Worm (Caenorhabditis elegans) whole organism, young adult: Measurements from ENCODE around the gene W01D2.3.

ENCODE experiments used
- C06A6.2 ChIP-seq: fragments of 200-800 bp; sonication (Bioruptor generic); conservative IDR thresholded peaks from 2 replicates; pipeline ENCODE4 v1.3.6; 2022; ENCODE audit warnings: missing genetic modification characterization, missing compliant biosample characterization
- C17E4.6 ChIP-seq: fragments of 200-800 bp; sonication (Bioruptor generic); IDR thresholded peaks from 2 replicates; pipeline ENCODE4 v1.3.6; 2022; ENCODE audit warnings: missing genetic modification reagents, missing genetic modification characterization, missing compliant biosample characterization
- D2030.7 ChIP-seq: fragments of 200-800 bp; sonication (Bioruptor generic); IDR thresholded peaks from 2 replicates; pipeline ENCODE4 v1.3.6; 2022; ENCODE audit warnings: missing genetic modification reagents, missing genetic modification characterization, missing compliant biosample characterization
- F10E7.11 ChIP-seq: sonication (generic microtip); optimal IDR thresholded peaks from 2 replicates; lab custom pipeline; 2017; ENCODE audit warnings: mild to moderate bottlenecking, missing genetic modification characterization, moderate library complexity, missing compliant biosample characterization
- F22D6.2 ChIP-seq: sonication (generic microtip); optimal IDR thresholded peaks from 2 replicates; lab custom pipeline; 2016; ENCODE audit warnings: mild to moderate bottlenecking, missing genetic modification characterization, missing compliant biosample characterization
- F33H1.4 ChIP-seq: fragments of 200-800 bp; sonication (Bioruptor generic); IDR thresholded peaks from 2 replicates; pipeline ENCODE4 v1.3.6; 2022; ENCODE audit warnings: missing genetic modification reagents, missing genetic modification characterization, missing compliant biosample characterization
- F39B2.1 ChIP-seq: fragments of 200-800 bp; sonication (Bioruptor generic); IDR thresholded peaks from 2 replicates; pipeline ENCODE4 v1.3.6; 2022; ENCODE audit warnings: missing genetic modification reagents, missing genetic modification characterization, missing compliant biosample characterization
- F49E8.2 ChIP-seq: sonication (generic microtip); optimal IDR thresholded peaks from 3 replicates; lab custom pipeline; 2017; ENCODE audit warnings: missing genetic modification characterization, mild to moderate bottlenecking, missing compliant biosample characterization, antibody characterized with exemption, moderate library complexity; ENCODE audit not compliant: insufficient read depth
- F52B5.7 ChIP-seq: sonication (generic microtip); optimal IDR thresholded peaks from 2 replicates; lab custom pipeline; 2016; ENCODE audit warnings: mild to moderate bottlenecking, missing genetic modification characterization, missing compliant biosample characterization
- F55B11.4 ChIP-seq: sonication (generic microtip); optimal IDR thresholded peaks from 2 replicates; lab custom pipeline; 2016; ENCODE audit warnings: missing compliant biosample characterization, missing genetic modification characterization, borderline replicate concordance; ENCODE audit not compliant: insufficient read depth
- K12H6.12 ChIP-seq: fragments of 200-800 bp; sonication (Bioruptor generic); optimal IDR thresholded peaks from 2 replicates; lab custom pipeline; 2018; ENCODE audit warnings: mild to moderate bottlenecking, missing genetic modification characterization, missing compliant biosample characterization
- T26A5.8 ChIP-seq: sonication (generic microtip); optimal IDR thresholded peaks from 2 replicates; lab custom pipeline; 2016; ENCODE audit warnings: missing genetic modification characterization, missing compliant biosample characterization
- Y53G8AR.9 ChIP-seq: fragments of 200-800 bp; sonication (Bioruptor generic); conservative IDR thresholded peaks from 2 replicates; pipeline ENCODE4 v1.3.6; 2022; ENCODE audit warnings: missing genetic modification reagents, missing genetic modification characterization, missing compliant biosample characterization
- Y79H2A.3 ChIP-seq: fragments of 200-800 bp; sonication (Bioruptor generic); conservative IDR thresholded peaks from 2 replicates; pipeline ENCODE4 v1.3.6; 2022; ENCODE audit warnings: missing genetic modification reagents, missing genetic modification characterization, missing compliant biosample characterization
- Y95B8A.8 ChIP-seq: fragments of 200-800 bp; sonication (Bioruptor generic); IDR thresholded peaks from 2 replicates; pipeline ENCODE4 v1.3.6; 2022; ENCODE audit warnings: missing genetic modification reagents, missing genetic modification characterization, missing compliant biosample characterization
- akir-1 ChIP-seq: fragments of 200-800 bp; sonication (Bioruptor generic); optimal IDR thresholded peaks from 2 replicates; lab custom pipeline; 2018; ENCODE audit warnings: mild to moderate bottlenecking, missing genetic modification characterization, moderate library complexity, missing compliant biosample characterization
- aptf-3 ChIP-seq: fragments of 200-800 bp; sonication (Bioruptor generic); IDR thresholded peaks from 2 replicates; pipeline ENCODE4 v1.3.6; 2022; ENCODE audit warnings: missing genetic modification characterization, missing compliant biosample characterization
- bed-1 ChIP-seq: fragments of 200-800 bp; sonication (Bioruptor generic); IDR thresholded peaks from 2 replicates; pipeline ENCODE4 v1.3.6; 2022; ENCODE audit warnings: missing genetic modification reagents, missing genetic modification characterization, missing compliant biosample characterization
- ccch-3 ChIP-seq: fragments of 200-800 bp; sonication (Bioruptor generic); optimal IDR thresholded peaks from 2 replicates; lab custom pipeline; 2018; ENCODE audit warnings: mild to moderate bottlenecking, missing genetic modification characterization, missing compliant biosample characterization
- cebp-1 ChIP-seq, 2 experiments: fragments of 200-800 bp in 1 of 2; sonication (Bioruptor generic) in 1 of 2; sonication (generic microtip) in 1 of 2; IDR thresholded peaks in 1 of 2; optimal IDR thresholded peaks in 1 of 2; 2 replicates each; pipeline versions ENCODE4 v1.3.6 to Lab custom; 2017 to 2022; ENCODE audit warnings: missing compliant biosample characterization in 2 of 2, missing genetic modification characterization in 2 of 2, mild to moderate bottlenecking in 1 of 2, missing genetic modification reagents in 1 of 2, moderate library complexity in 1 of 2
- ceh-79 ChIP-seq: sonication (generic microtip); optimal IDR thresholded peaks from 2 replicates; lab custom pipeline; 2017; ENCODE audit warnings: mild to moderate bottlenecking, missing genetic modification characterization, missing compliant biosample characterization
- chd-7 ChIP-seq: sonication (generic microtip); optimal IDR thresholded peaks from 2 replicates; lab custom pipeline; 2016; ENCODE audit warnings: mild to moderate bottlenecking, missing genetic modification characterization, moderate library complexity, missing compliant biosample characterization
- dox-1 ChIP-seq: fragments of 200-800 bp; sonication (Bioruptor generic); IDR thresholded peaks from 2 replicates; pipeline ENCODE4 v1.3.6; 2022; ENCODE audit warnings: missing genetic modification reagents, missing genetic modification characterization, missing compliant biosample characterization
- dpff-1 ChIP-seq: sonication (generic microtip); optimal IDR thresholded peaks from 2 replicates; lab custom pipeline; 2017; ENCODE audit warnings: mild to moderate bottlenecking, missing genetic modification characterization, missing compliant biosample characterization
- efl-1 ChIP-seq: fragments of 150-350 bp; optimal IDR thresholded peaks from 2 replicates; lab custom pipeline; 2014; ENCODE audit warnings: missing biosample characterization, missing genetic modification reagents, missing genetic modification characterization
- egl-44 ChIP-seq: fragments of 200-800 bp; sonication (Bioruptor generic); IDR thresholded peaks from 2 replicates; pipeline ENCODE4 v1.3.6; 2022; ENCODE audit warnings: missing genetic modification reagents, missing genetic modification characterization, missing compliant biosample characterization
- gei-17 ChIP-seq: fragments of 200-800 bp; sonication (Bioruptor generic); optimal IDR thresholded peaks from 2 replicates; lab custom pipeline; 2018; ENCODE audit warnings: mild to moderate bottlenecking, missing genetic modification characterization, missing compliant biosample characterization
- hmg-1.2 ChIP-seq: fragments of 200-800 bp; sonication (Bioruptor generic); IDR thresholded peaks from 2 replicates; pipeline ENCODE4 v1.3.6; 2022; ENCODE audit warnings: missing genetic modification reagents, missing genetic modification characterization, missing compliant biosample characterization
- hsf-1 ChIP-seq: fragments of 200-800 bp; sonication (Bioruptor generic); IDR thresholded peaks from 2 replicates; pipeline ENCODE4 v1.3.6; 2022; ENCODE audit warnings: missing genetic modification reagents, missing genetic modification characterization, missing compliant biosample characterization
- let-526 ChIP-seq: fragments of 200-800 bp; sonication (Bioruptor generic); IDR thresholded peaks from 2 replicates; pipeline ENCODE4 v1.3.6; 2022; ENCODE audit warnings: missing genetic modification reagents, missing genetic modification characterization, missing compliant biosample characterization
- let-607 ChIP-seq, 2 experiments: fragments of 200-800 bp in 1 of 2; sonication (Bioruptor generic) in 1 of 2; sonication (generic microtip) in 1 of 2; optimal IDR thresholded peaks; 2 replicates each; lab custom pipeline; 2016 to 2018; ENCODE audit warnings: mild to moderate bottlenecking in 2 of 2, missing compliant biosample characterization in 2 of 2, missing genetic modification characterization in 2 of 2, moderate library complexity in 2 of 2, missing genotype in 1 of 2
- lin-54 ChIP-seq: fragments of 200-800 bp; sonication (Bioruptor generic); optimal IDR thresholded peaks from 2 replicates; lab custom pipeline; 2018; ENCODE audit warnings: mild to moderate bottlenecking, missing genetic modification characterization, missing compliant biosample characterization
- lsl-1 ChIP-seq: fragments of 200-800 bp; sonication (Bioruptor generic); optimal IDR thresholded peaks from 2 replicates; lab custom pipeline; 2018; ENCODE audit warnings: mild to moderate bottlenecking, missing genetic modification characterization, moderate library complexity, missing compliant biosample characterization
- madf-6 ChIP-seq: fragments of 200-800 bp; sonication (Bioruptor generic); IDR thresholded peaks from 2 replicates; pipeline ENCODE4 v1.3.6; 2022; ENCODE audit warnings: missing genetic modification reagents, missing genetic modification characterization, missing compliant biosample characterization
- madf-8 ChIP-seq: fragments of 200-800 bp; sonication (Bioruptor generic); conservative IDR thresholded peaks from 2 replicates; pipeline ENCODE4 v1.3.6; 2022; ENCODE audit warnings: missing genetic modification reagents, missing genetic modification characterization, missing compliant biosample characterization
- mcd-1 ChIP-seq: fragments of 200-800 bp; sonication (Bioruptor generic); IDR thresholded peaks from 2 replicates; pipeline ENCODE4 v1.3.6; 2022; ENCODE audit warnings: missing genetic modification reagents, missing genetic modification characterization, missing compliant biosample characterization
- mel-28 ChIP-seq: sonication (generic microtip); optimal IDR thresholded peaks from 2 replicates; lab custom pipeline; 2016; ENCODE audit warnings: borderline replicate concordance, mild to moderate bottlenecking, missing genetic modification characterization, missing compliant biosample characterization
- mxl-1 ChIP-seq: sonication (generic microtip); optimal IDR thresholded peaks from 2 replicates; lab custom pipeline; 2016; ENCODE audit warnings: missing genetic modification characterization, missing compliant biosample characterization
- nhr-80 ChIP-seq: sonication (generic microtip); optimal IDR thresholded peaks from 2 replicates; lab custom pipeline; 2016; ENCODE audit warnings: missing genetic modification characterization, missing compliant biosample characterization
- rcor-1 ChIP-seq: fragments of 200-800 bp; sonication (Bioruptor generic); IDR thresholded peaks from 2 replicates; pipeline ENCODE4 v1.3.6; 2022; ENCODE audit warnings: missing genetic modification reagents, missing genetic modification characterization, missing compliant biosample characterization
- rec-8 ChIP-seq, 2 experiments: sonication (generic microtip); optimal IDR thresholded peaks; 2 replicates each; lab custom pipeline; 2016; ENCODE audit warnings: mild to moderate bottlenecking in 2 of 2, missing genetic modification characterization in 2 of 2, missing genetic modification reagents in 2 of 2, missing genotype in 2 of 2, missing biosample characterization in 1 of 2, missing compliant biosample characterization in 1 of 2, moderate library complexity in 1 of 2
- snpc-1.1 ChIP-seq: sonication (generic microtip); optimal IDR thresholded peaks from 2 replicates; lab custom pipeline; 2017; ENCODE audit warnings: missing genetic modification characterization, mild to moderate bottlenecking, missing compliant biosample characterization, antibody characterized with exemption, moderate library complexity, missing genotype, missing genetic modification reagents; ENCODE audit not compliant: insufficient read depth
- snpc-3.4 ChIP-seq: sonication (generic microtip); optimal IDR thresholded peaks from 2 replicates; lab custom pipeline; 2017; ENCODE audit warnings: missing genetic modification characterization, mild to moderate bottlenecking, missing compliant biosample characterization, antibody characterized with exemption, moderate library complexity, missing genotype, missing genetic modification reagents
- unc-130 ChIP-seq: sonication (generic microtip); optimal IDR thresholded peaks from 2 replicates; lab custom pipeline; 2016; ENCODE audit warnings: missing genetic modification reagents, missing genetic modification characterization, missing compliant biosample characterization
- zim-3 ChIP-seq: sonication (generic microtip); optimal IDR thresholded peaks from 2 replicates; lab custom pipeline; 2017; ENCODE audit warnings: mild to moderate bottlenecking, missing genetic modification characterization, moderate library complexity, missing compliant biosample characterization
- ztf-22 ChIP-seq: fragments of 200-800 bp; sonication (Bioruptor generic); optimal IDR thresholded peaks from 2 replicates; lab custom pipeline; 2018; ENCODE audit warnings: mild to moderate bottlenecking, missing genetic modification characterization, moderate library complexity, missing compliant biosample characterization

W01D2.3 gene

DNA sequence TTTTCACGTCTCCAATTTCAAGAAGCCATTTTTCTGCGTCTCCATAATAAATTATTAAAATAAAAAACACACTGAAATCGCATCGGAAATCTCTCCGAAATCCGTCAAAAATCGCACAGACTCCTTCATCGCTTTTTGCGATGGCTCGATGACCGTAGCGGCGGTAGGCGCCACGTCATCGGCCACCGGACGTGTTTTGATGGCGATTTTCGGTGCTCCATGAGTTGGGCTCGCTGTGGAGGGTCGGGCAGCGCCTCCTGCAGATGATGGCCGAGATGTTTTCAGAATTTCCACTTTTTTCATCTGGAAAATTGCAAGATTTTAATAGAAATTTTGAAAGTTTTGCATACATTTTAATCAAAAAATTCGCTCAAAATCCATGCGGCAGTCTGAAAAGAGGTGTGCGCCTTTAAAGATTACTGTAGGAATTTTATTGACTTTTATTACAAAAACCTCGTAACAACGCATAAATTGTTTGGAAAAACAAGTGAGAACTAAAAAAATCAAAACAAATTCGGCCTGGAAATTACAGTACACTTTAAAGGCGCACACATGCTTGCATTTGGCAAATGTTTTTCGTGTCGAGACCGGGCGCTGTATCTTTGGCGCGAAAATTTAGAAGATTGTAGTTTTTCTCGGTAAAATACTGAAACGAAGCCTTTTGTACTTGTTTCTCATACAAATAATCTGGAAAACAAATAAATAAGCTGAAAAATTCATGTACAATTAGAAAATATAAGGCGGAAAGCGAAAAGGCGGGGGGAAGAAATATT, 51.7 kb downstream of the W01D2.3 start, which contains the start of gene smg-9:
Gene smg-9 (minus strand): TSS at position 663 of the 773 bp plus-strand sequence.
- no peak for TF ChIP-seq gei-17
- TF ChIP-seq dpff-1 (tag; lab: Kevin White, UChicago), result no peak
- TF ChIP-seq akir-1 (GFP tag; lab: Kevin White, UChicago), result no peak
- no peak for TF ChIP-seq nhr-80
- TF ChIP-seq hmg-1.2 (GFP tag; lab: Robert Waterston, UW), result peak; percentile 13; the same call in 1 of the 2 replicates
- TF ChIP-seq lin-54 (GFP tag; lab: Kevin White, UChicago), result peak; percentile 27
- TF ChIP-seq madf-8 (GFP tag; lab: Robert Waterston, UW), result peak; percentile 43
- TF ChIP-seq ceh-79 (tag; lab: Kevin White, UChicago), result no peak
- TF ChIP-seq K12H6.12 (tag; lab: Kevin White, UChicago), result no peak
- no peak for TF ChIP-seq F39B2.1
- no peak for TF ChIP-seq zim-3 (tag; lab: Kevin White, UChicago)
- no peak for TF ChIP-seq C06A6.2
- TF ChIP-seq T26A5.8 (tag; lab: Kevin White, UChicago), result no peak
- TF ChIP-seq chd-7 (tag; lab: Kevin White, UChicago), result no peak
- no peak for TF ChIP-seq Y95B8A.8
- no peak for TF ChIP-seq unc-130 (GFP tag; lab: Kevin White, UChicago)
- no peak for TF ChIP-seq dox-1
- no peak for TF ChIP-seq F55B11.4 (tag; lab: Kevin White, UChicago)
- TF ChIP-seq snpc-3.4, result no peak
- no peak for TF ChIP-seq ccch-3 (GFP tag; lab: Kevin White, UChicago)
- TF ChIP-seq F10E7.11 (tag; lab: Kevin White, UChicago), result no peak
- no peak for TF ChIP-seq let-607 (tag; optimal IDR thresholded peaks at IDR 0.05; lab: Kevin White, UChicago)
- TF ChIP-seq F49E8.2 (tag; lab: Kevin White, UChicago), result peak; percentile 51
- no peak for TF ChIP-seq bed-1 (GFP tag; lab: Robert Waterston, UW)
- TF ChIP-seq let-526, result no peak
- no peak for TF ChIP-seq F22D6.2 (tag; lab: Kevin White, UChicago)
- no peak for TF ChIP-seq Y79H2A.3 (GFP tag; lab: Robert Waterston, UW)
- TF ChIP-seq mel-28 (tag; lab: Kevin White, UChicago), result no peak
- peak; percentile 67 for TF ChIP-seq Y53G8AR.9
- peak; percentile 11 for TF ChIP-seq snpc-1.1 (tag; lab: Kevin White, UChicago)
- TF ChIP-seq aptf-3 (GFP tag; lab: Robert Waterston, UW), result no peak
- TF ChIP-seq mxl-1 (tag; lab: Kevin White, UChicago), result no peak
- TF ChIP-seq ztf-22 (GFP tag; lab: Kevin White, UChicago), result no peak
- TF ChIP-seq egl-44 (GFP tag; lab: Robert Waterston, UW), result no peak
- no peak for TF ChIP-seq rec-8 (tag; optimal IDR thresholded peaks at IDR 0.05; lab: Kevin White, UChicago)
- peak; percentile 79 for TF ChIP-seq madf-6
- TF ChIP-seq hsf-1 (GFP tag; lab: Robert Waterston, UW), result peak; percentile 32; the same call in 1 of the 2 replicates
- no peak for TF ChIP-seq C17E4.6
- TF ChIP-seq mcd-1, result no peak
- peak; percentile 75 for TF ChIP-seq F33H1.4 (GFP tag; lab: Robert Waterston, UW)
- no peak for TF ChIP-seq cebp-1 (GFP tag; IDR thresholded peaks at IDR 0.05; lab: Robert Waterston, UW)
- TF ChIP-seq cebp-1 (tag; optimal IDR thresholded peaks at IDR 0.05; lab: Kevin White, UChicago), result no peak
- TF ChIP-seq rcor-1 (GFP tag; lab: Robert Waterston, UW), result no peak
- TF ChIP-seq F52B5.7 (tag; lab: Kevin White, UChicago), result no peak
- peak; percentile 80 for TF ChIP-seq efl-1 (GFP tag; lab: Kevin White, UChicago)
- 0 out of 2 replicates have a peak, but pooled peaks have one; percentile 32 for TF ChIP-seq D2030.7 (GFP tag; lab: Robert Waterston, UW)
- peak; percentile 81 for TF ChIP-seq lsl-1
